Worm (Caenorhabditis elegans) whole organism, L4 larva: ENCODE measurements around the gene C31B8.1.
"Not testable (repeated sequence)": the region's sequence is repeated elsewhere in the genome, so short reads cannot be mapped to it uniquely, and the experiment has no call there.

Experiments
- R02D3.7 ChIP-seq: fragments of 150-350 bp; sonication (generic microtip); optimal IDR thresholded peaks from 3 replicates; lab custom pipeline; 2014; ENCODE audit warnings: missing biosample characterization, missing genetic modification characterization
- Y48G9A.11 ChIP-seq: fragments of 200-800 bp; sonication (Bioruptor generic); IDR thresholded peaks from 2 replicates; pipeline ENCODE4 v1.3.6; 2022; ENCODE audit warnings: missing genetic modification reagents, missing genetic modification characterization, missing compliant biosample characterization
- Y5F2A.4 ChIP-seq: fragments of 200-800 bp; sonication (Bioruptor generic); optimal IDR thresholded peaks from 2 replicates; lab custom pipeline; 2018; ENCODE audit warnings: mild to moderate bottlenecking, missing genetic modification characterization, missing compliant biosample characterization
- aha-1 ChIP-seq: fragments of 150-350 bp; peaks from one replicate; lab custom pipeline; 2014; ENCODE audit warnings: missing biosample characterization, missing genetic modification characterization
- aly-2 ChIP-seq: sonication (generic microtip); optimal IDR thresholded peaks from 2 replicates; lab custom pipeline; 2018; ENCODE audit warnings: missing biosample characterization, missing genetic modification characterization
- ama-1 ChIP-seq: fragments of 150-350 bp; optimal IDR thresholded peaks from 2 replicates; lab custom pipeline; 2014; ENCODE audit warnings: inconsistent platforms, mixed read lengths
- ceh-28 ChIP-seq: fragments of 150-350 bp; optimal IDR thresholded peaks from 2 replicates; lab custom pipeline; 2014; ENCODE audit warnings: missing biosample characterization, missing genetic modification reagents, missing genetic modification characterization
- ceh-32 ChIP-seq: sonication (generic microtip); optimal IDR thresholded peaks from 2 replicates; lab custom pipeline; 2016; ENCODE audit warnings: mild to moderate bottlenecking, missing genetic modification characterization, missing compliant biosample characterization; ENCODE audit not compliant: poor library complexity
- cey-2 ChIP-seq: sonication (generic microtip); optimal IDR thresholded peaks from 3 replicates; lab custom pipeline; 2017; ENCODE audit warnings: missing genetic modification characterization, mild to moderate bottlenecking, missing compliant biosample characterization, antibody characterized with exemption, borderline replicate concordance; ENCODE audit not compliant: insufficient read depth
- daf-8 ChIP-seq: fragments of 200-800 bp; sonication (Bioruptor generic); IDR thresholded peaks from 2 replicates; pipeline ENCODE4 v1.3.6; 2022; ENCODE audit warnings: missing genetic modification characterization, missing compliant biosample characterization
- dmd-9 ChIP-seq: fragments of 200-800 bp; sonication (Bioruptor generic); IDR thresholded peaks from 2 replicates; pipeline ENCODE4 v1.3.6; 2022; ENCODE audit warnings: missing genetic modification reagents, missing genetic modification characterization, missing compliant biosample characterization
- duxl-1 ChIP-seq: sonication (generic microtip); optimal IDR thresholded peaks from 2 replicates; lab custom pipeline; 2016; ENCODE audit warnings: mild to moderate bottlenecking, missing genetic modification characterization, moderate library complexity, missing compliant biosample characterization; ENCODE audit not compliant: poor library complexity
- hmg-1.1 ChIP-seq: fragments of 200-800 bp; sonication (Bioruptor generic); IDR thresholded peaks from 2 replicates; pipeline ENCODE4 v1.3.6; 2022; ENCODE audit warnings: missing genetic modification reagents, missing genetic modification characterization, missing compliant biosample characterization
- nhr-237 ChIP-seq: sonication (generic microtip); optimal IDR thresholded peaks from 2 replicates; lab custom pipeline; 2017; ENCODE audit warnings: missing biosample characterization, missing genetic modification characterization
- nhr-48 ChIP-seq: sonication (generic microtip); optimal IDR thresholded peaks from 2 replicates; lab custom pipeline; 2016; ENCODE audit warnings: mild to moderate bottlenecking, missing genetic modification characterization, missing compliant biosample characterization
- saeg-2 ChIP-seq: fragments of 200-800 bp; sonication (Bioruptor generic); IDR thresholded peaks from 2 replicates; pipeline ENCODE4 v1.3.6; 2022; ENCODE audit warnings: missing genetic modification reagents, missing genetic modification characterization, missing compliant biosample characterization
- snpc-1.2 ChIP-seq: fragments of 200-800 bp; sonication (Bioruptor generic); IDR thresholded peaks from 2 replicates; pipeline ENCODE4 v1.3.6; 2022; ENCODE audit warnings: missing genetic modification reagents, missing genetic modification characterization, missing compliant biosample characterization
- spr-1 ChIP-seq: sonication (generic microtip); optimal IDR thresholded peaks from 2 replicates; lab custom pipeline; 2016; ENCODE audit warnings: mild to moderate bottlenecking, missing genetic modification characterization, missing compliant biosample characterization
- spr-3 ChIP-seq: fragments of 200-800 bp; sonication (Bioruptor generic); optimal IDR thresholded peaks from 2 replicates; lab custom pipeline; 2018; ENCODE audit warnings: mild to moderate bottlenecking, missing genetic modification characterization, missing compliant biosample characterization
- zfp-3 ChIP-seq: fragments of 200-800 bp; sonication (Bioruptor generic); conservative IDR thresholded peaks from 2 replicates; pipeline ENCODE4 v1.3.6; 2022; ENCODE audit warnings: missing genetic modification reagents, missing genetic modification characterization, missing compliant biosample characterization
- zip-11 ChIP-seq: fragments of 200-800 bp; sonication (Bioruptor generic); IDR thresholded peaks from 2 replicates; pipeline ENCODE4 v1.3.6; 2022; ENCODE audit warnings: missing genetic modification characterization, missing compliant biosample characterization
- zip-2 ChIP-seq: fragments of 150-350 bp; optimal IDR thresholded peaks from 2 replicates; lab custom pipeline; 2014; ENCODE audit warnings: missing biosample characterization, missing genetic modification characterization

The C31B8.1 gene

ce11 chrV:2964786-2965185 is 33.4 kb downstream of the C31B8.1 start, which contains the start of gene srh-88:
srh-88 (minus strand) TSS chrV:2964886.
- no peak for TF ChIP-seq nhr-237
- no peak for TF ChIP-seq ceh-28 (tag; lab: Kevin White, UChicago)
- no peak for TF ChIP-seq nhr-48 (tag; lab: Kevin White, UChicago)
- TF ChIP-seq aly-2 (tag; lab: Kevin White, UChicago), result no peak

ce11 chrV:2971307-2971999 is 40.1 kb downstream of the C31B8.1 start, which contains the start of gene srw-129:
srw-129 (plus strand) TSS chrV:2971949.
- TF ChIP-seq nhr-237, result no peak
- no peak for TF ChIP-seq saeg-2
- no peak for TF ChIP-seq duxl-1 (tag; lab: Kevin White, UChicago)
- TF ChIP-seq aly-2 (tag; lab: Kevin White, UChicago), result no peak
- TF ChIP-seq Y48G9A.11 (GFP tag; lab: Robert Waterston, UW), result 0 out of 2 replicates have a peak, but pooled peaks have one; percentile 54
- TF ChIP-seq ama-1, result no peak
- 0 out of 2 replicates have a peak, but pooled peaks have one; percentile 19 for TF ChIP-seq snpc-1.2
- TF ChIP-seq zip-2 (tag; lab: Kevin White, UChicago), result no peak
- no peak for TF ChIP-seq Y5F2A.4 (GFP tag; lab: Kevin White, UChicago)
- TF ChIP-seq daf-8 (GFP tag; lab: Robert Waterston, UW), result no peak
- TF ChIP-seq hmg-1.1, result no peak
- TF ChIP-seq aha-1 (tag; lab: Kevin White, UChicago), result peak; percentile 91

- not testable (repeated sequence) for TF ChIP-seq ceh-32 (tag; lab: Kevin White, UChicago); zip-11; nhr-48 (tag; lab: Kevin White, UChicago)
Observed at ce11 chrV:2975285-2975684, 43.9 kb downstream of the C31B8.1 start, which contains the start of gene srw-123. srw-123 (minus strand) TSS chrV:2975385.

ce11 chrV:2976287-2976686 is 44.9 kb downstream of the C31B8.1 start, which contains the start of gene srw-124:
srw-124 (plus strand) TSS chrV:2976587.
- TF ChIP-seq spr-1 (tag; lab: Kevin White, UChicago) (no peak), R02D3.7 (tag; lab: Kevin White, UChicago) (no peak), snpc-1.2 (no peak), zfp-3 (no peak), cey-2 (tag; lab: Kevin White, UChicago) (no peak), dmd-9 (GFP tag; lab: Robert Waterston, UW) (no peak), spr-3 (GFP tag; lab: Kevin White, UChicago) (no peak)

ce11 chrV:2979978-2980377 is 48.6 kb downstream of the C31B8.1 start, which contains the start of gene srw-118:
srw-118 (minus strand) TSS chrV:2980078.
- TF ChIP-seq cey-2 (tag; lab: Kevin White, UChicago) (no peak), aha-1 (tag; lab: Kevin White, UChicago) (peak; percentile 28)
